Fruit fly (Drosophila melanogaster) S2 (cell line): ENCODE results near the gene eloF.

Experiments used
- CG8478 ChIP-seq: fragments of >200 bp; optimal IDR thresholded peaks from 2 replicates; lab custom pipeline; 2018
- CTCF ChIP-seq, 2 experiments: fragments of >200 bp; optimal IDR thresholded peaks; 2 replicates each; lab custom pipeline; 2018

DNA sequence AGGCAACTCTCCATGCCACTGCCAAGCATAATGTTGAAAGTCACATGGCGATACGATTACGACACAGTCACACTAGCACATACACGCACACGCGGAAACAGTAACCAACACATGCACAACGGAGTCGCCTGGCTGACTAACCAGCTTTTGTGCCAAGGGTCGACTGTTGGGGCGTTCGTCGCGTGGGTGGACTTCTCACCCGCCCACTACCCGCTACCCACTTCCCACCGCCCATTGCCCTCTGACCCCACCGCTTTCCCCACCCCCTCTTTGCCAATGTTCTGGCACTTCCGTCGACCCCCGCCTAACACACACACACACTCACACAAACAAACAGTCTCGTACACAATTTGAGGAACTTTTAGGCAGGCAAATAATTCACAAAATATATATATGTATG, 37.7 kb downstream of the eloF start:
- TF ChIP-seq CTCF (optimal IDR thresholded peaks at IDR 0.05; lab: Kevin White, UChicago) (no peak), CG8478 (no peak)
